Fruit fly (Drosophila melanogaster) whole organism, embryonic: ENCODE results near the gene CG14309.

ENCODE experiments used
- Adf1 ChIP-seq: fragments of 200-800 bp; sonication (Bioruptor generic); IDR thresholded peaks from 2 replicates; pipeline ENCODE4 v1.3.6; 2022; ENCODE audit warnings: missing biosample characterization, missing genetic modification characterization
- Bgb ChIP-seq: fragments of 200-800 bp; sonication (Bioruptor generic); IDR thresholded peaks from 2 replicates; pipeline ENCODE4 v1.3.6; 2022; ENCODE audit warnings: missing biosample characterization, missing genetic modification characterization; ENCODE audit not compliant: partially characterized antibody
- CG11723 ChIP-seq: fragments of 200-800 bp; sonication (Bioruptor generic); optimal IDR thresholded peaks from 2 replicates; lab custom pipeline; 2017; ENCODE audit warnings: missing biosample characterization, mild to moderate bottlenecking, missing genetic modification characterization
- CG12071 ChIP-seq: fragments of 200-800 bp; sonication (Bioruptor generic); optimal IDR thresholded peaks from 3 replicates; lab custom pipeline; 2018; ENCODE audit warnings: missing biosample characterization, mild to moderate bottlenecking, missing genetic modification characterization
- CG12155 ChIP-seq: fragments of 200-800 bp; sonication (Bioruptor generic); optimal IDR thresholded peaks from 3 replicates; lab custom pipeline; 2016; ENCODE audit warnings: missing biosample characterization, missing genetic modification characterization
- CG12299 ChIP-seq: fragments of 200-800 bp; sonication (Bioruptor generic); optimal IDR thresholded peaks from 2 replicates; lab custom pipeline; 2018; ENCODE audit warnings: missing biosample characterization, mild to moderate bottlenecking, missing genetic modification characterization
- CG13894 ChIP-seq: fragments of 200-800 bp; sonication (Bioruptor generic); optimal IDR thresholded peaks from 3 replicates; lab custom pipeline; 2018; ENCODE audit warnings: missing biosample characterization, mild to moderate bottlenecking, missing genetic modification characterization, moderate library complexity
- CG1602 ChIP-seq: fragments of 200-800 bp; sonication (Bioruptor generic); optimal IDR thresholded peaks from 3 replicates; lab custom pipeline; 2016; ENCODE audit warnings: missing biosample characterization, missing genetic modification characterization
- CG16815 ChIP-seq: fragments of 200-800 bp; sonication (Bioruptor generic); optimal IDR thresholded peaks from 3 replicates; lab custom pipeline; 2017; ENCODE audit warnings: missing biosample characterization, mild to moderate bottlenecking, missing genetic modification characterization
- CG17359 ChIP-seq: fragments of 200-800 bp; sonication (Bioruptor generic); optimal IDR thresholded peaks from 3 replicates; lab custom pipeline; 2018; ENCODE audit warnings: missing biosample characterization, mild to moderate bottlenecking, missing genetic modification characterization, moderate library complexity
- CG2120 ChIP-seq: fragments of 200-800 bp; sonication (Bioruptor generic); optimal IDR thresholded peaks from 3 replicates; lab custom pipeline; 2016; ENCODE audit warnings: missing biosample characterization, missing genetic modification characterization
- CG33557 ChIP-seq: fragments of 200-800 bp; sonication (Bioruptor generic); optimal IDR thresholded peaks from 2 replicates; lab custom pipeline; 2019; ENCODE audit warnings: missing biosample characterization, mild to moderate bottlenecking, missing genetic modification characterization, moderate library complexity
- CG4424 ChIP-seq: fragments of 200-800 bp; sonication (Bioruptor generic); optimal IDR thresholded peaks from 3 replicates; lab custom pipeline; 2016; ENCODE audit warnings: missing biosample characterization, missing genetic modification characterization
- CG7745 ChIP-seq: fragments of 200-800 bp; sonication (Bioruptor generic); optimal IDR thresholded peaks from 2 replicates; lab custom pipeline; 2018; ENCODE audit warnings: missing biosample characterization, mild to moderate bottlenecking, missing genetic modification characterization, moderate library complexity
- CG7987 ChIP-seq: fragments of 200-800 bp; sonication (Bioruptor generic); optimal IDR thresholded peaks from 2 replicates; lab custom pipeline; 2018; ENCODE audit warnings: missing biosample characterization, mild to moderate bottlenecking, missing genetic modification characterization, moderate library complexity
- CG9932 ChIP-seq: fragments of 200-800 bp; sonication (Bioruptor generic); IDR thresholded peaks from 2 replicates; pipeline ENCODE4 v1.3.6; 2022; ENCODE audit warnings: missing biosample characterization, missing genetic modification characterization
- Deaf1 ChIP-seq: fragments of 200-800 bp; optimal IDR thresholded peaks from 3 replicates; lab custom pipeline; 2019; ENCODE audit warnings: missing biosample characterization, mild to moderate bottlenecking, missing genetic modification characterization, moderate library complexity
- Eip74EF ChIP-seq, 2 experiments: fragments of 200-800 bp in 1 of 2; fragments of >200 bp in 1 of 2; sonication (Bioruptor generic) in 1 of 2; optimal IDR thresholded peaks; 2 replicates each; lab custom pipeline; 2017 to 2019; ENCODE audit warnings: missing biosample characterization in 2 of 2, missing genetic modification characterization in 2 of 2, mild to moderate bottlenecking in 1 of 2, moderate library complexity in 1 of 2
- Elba2 ChIP-seq: fragments of 200-800 bp; sonication (Bioruptor generic); optimal IDR thresholded peaks from 3 replicates; lab custom pipeline; 2016; ENCODE audit warnings: missing biosample characterization, missing genetic modification characterization
- HLH54F ChIP-seq: fragments of 200-800 bp; sonication (Bioruptor generic); optimal IDR thresholded peaks from 3 replicates; lab custom pipeline; 2016; ENCODE audit warnings: missing biosample characterization, missing genetic modification characterization
- Hmr ChIP-seq: fragments of 200-800 bp; sonication (Bioruptor generic); optimal IDR thresholded peaks from 3 replicates; lab custom pipeline; 2017; ENCODE audit warnings: mild to moderate bottlenecking, missing biosample characterization, missing genetic modification reagents, missing genetic modification characterization
- Lhr ChIP-seq: fragments of 200-800 bp; sonication (Bioruptor generic); optimal IDR thresholded peaks from 3 replicates; lab custom pipeline; 2017; ENCODE audit warnings: mild to moderate bottlenecking, missing biosample characterization, missing genetic modification reagents, missing genetic modification characterization
- Lim3 ChIP-seq: fragments of 200-800 bp; sonication (Bioruptor generic); IDR thresholded peaks from 2 replicates; pipeline ENCODE4 v1.3.6; 2022; ENCODE audit warnings: missing biosample characterization, missing genetic modification characterization
- MBD-R2 ChIP-seq: fragments of 200-800 bp; sonication (Bioruptor generic); IDR thresholded peaks from 2 replicates; pipeline ENCODE4 v1.3.6; 2022; ENCODE audit warnings: missing biosample characterization, missing genetic modification characterization
- Max ChIP-seq: fragments of 200-800 bp; sonication (Bioruptor generic); optimal IDR thresholded peaks from 2 replicates; lab custom pipeline; 2016; ENCODE audit warnings: missing biosample characterization, mild to moderate bottlenecking, missing genetic modification characterization
- Med ChIP-seq: fragments of 200-800 bp; sonication (Bioruptor generic); peaks from one replicate; lab custom pipeline; 2016; ENCODE audit warnings: missing biosample characterization, missing genetic modification characterization, mild to moderate bottlenecking, inconsistent platforms, moderate library complexity
- Nf-YC ChIP-seq: fragments of 200-800 bp; optimal IDR thresholded peaks from 3 replicates; lab custom pipeline; 2019; ENCODE audit warnings: missing biosample characterization, mild to moderate bottlenecking, missing genetic modification characterization, moderate library complexity
- PHDP ChIP-seq: fragments of 200-800 bp; sonication (Bioruptor generic); optimal IDR thresholded peaks from 3 replicates; lab custom pipeline; 2018; ENCODE audit warnings: missing biosample characterization, mild to moderate bottlenecking, missing genetic modification characterization, moderate library complexity
- Sin3A ChIP-seq: fragments of >200 bp; optimal IDR thresholded peaks from 2 replicates; lab custom pipeline; 2018
- Six4 ChIP-seq: fragments of 200-800 bp; sonication (Bioruptor generic); optimal IDR thresholded peaks from 2 replicates; lab custom pipeline; 2016; ENCODE audit warnings: missing biosample characterization, missing genetic modification characterization
- ap ChIP-seq: fragments of 200-800 bp; sonication (Bioruptor generic); IDR thresholded peaks from 2 replicates; pipeline ENCODE4 v1.3.6; 2022; ENCODE audit warnings: missing biosample characterization, missing genetic modification characterization
- az2 ChIP-seq: fragments of 200-800 bp; sonication (Bioruptor generic); optimal IDR thresholded peaks from 3 replicates; lab custom pipeline; 2016; ENCODE audit warnings: missing biosample characterization, missing genetic modification characterization
- bab2 ChIP-seq: fragments of 200-800 bp; sonication (Bioruptor generic); optimal IDR thresholded peaks from 2 replicates; lab custom pipeline; 2016; ENCODE audit warnings: missing biosample characterization, missing genetic modification characterization
- croc ChIP-seq: fragments of 200-800 bp; sonication (Bioruptor generic); conservative IDR thresholded peaks from 3 replicates; pipeline ENCODE4 v1.3.6; 2022; ENCODE audit warnings: missing biosample characterization, missing genetic modification characterization
- crol ChIP-seq: fragments of 200-800 bp; sonication (Bioruptor generic); IDR thresholded peaks from 2 replicates; pipeline ENCODE4 v1.3.6; 2022; ENCODE audit warnings: missing biosample characterization, missing genetic modification characterization
- cwo ChIP-seq: fragments of 200-800 bp; sonication (Bioruptor generic); optimal IDR thresholded peaks from 3 replicates; lab custom pipeline; 2017; ENCODE audit warnings: missing biosample characterization, missing genetic modification characterization, mild to moderate bottlenecking, moderate library complexity, missing genetic modification reagents
- gce ChIP-seq: fragments of 200-800 bp; sonication (Bioruptor generic); IDR thresholded peaks from 3 replicates; pipeline ENCODE4 v1.3.6; 2022; ENCODE audit warnings: missing biosample characterization, missing genetic modification characterization
- gem ChIP-seq: fragments of 200-800 bp; sonication (Bioruptor generic); optimal IDR thresholded peaks from 2 replicates; lab custom pipeline; 2019; ENCODE audit warnings: missing biosample characterization, mild to moderate bottlenecking, missing genetic modification characterization, moderate library complexity
- gro ChIP-seq: fragments of 200-800 bp; sonication (Bioruptor generic); optimal IDR thresholded peaks from 2 replicates; lab custom pipeline; 2016; ENCODE audit warnings: missing biosample characterization, missing genetic modification characterization
- hth ChIP-seq: fragments of >200 bp; optimal IDR thresholded peaks from 2 replicates; lab custom pipeline; 2017; ENCODE audit warnings: inconsistent platforms
- lola ChIP-seq, 3 experiments: fragments of >200 bp in 2 of 3; fragments of 200-800 bp in 1 of 3; sonication (Bioruptor generic) in 1 of 3; optimal IDR thresholded peaks; 2 replicates each; lab custom pipeline; 2017 to 2019; ENCODE audit warnings: missing biosample characterization in 3 of 3, missing genetic modification characterization in 3 of 3, mild to moderate bottlenecking in 1 of 3, moderate library complexity in 1 of 3
- ranshi ChIP-seq: fragments of 200-800 bp; sonication (Bioruptor generic); IDR thresholded peaks from 2 replicates; pipeline ENCODE4 v1.3.6; 2022; ENCODE audit warnings: missing biosample characterization, missing genetic modification characterization
- sens-2 ChIP-seq: fragments of 200-800 bp; sonication (Bioruptor generic); IDR thresholded peaks from 2 replicates; pipeline ENCODE4 v1.3.6; 2022; ENCODE audit warnings: missing biosample characterization, missing genetic modification characterization
- seq ChIP-seq: fragments of 200-800 bp; sonication (Bioruptor generic); IDR thresholded peaks from 2 replicates; pipeline ENCODE4 v1.3.6; 2022; ENCODE audit warnings: missing biosample characterization, missing genetic modification characterization
- sisA ChIP-seq: fragments of 200-800 bp; sonication (Bioruptor generic); IDR thresholded peaks from 2 replicates; pipeline ENCODE4 v1.3.6; 2022; ENCODE audit warnings: missing biosample characterization, missing genetic modification characterization
- sna ChIP-seq: fragments of 200-800 bp; sonication (Bioruptor generic); IDR thresholded peaks from 2 replicates; pipeline ENCODE4 v1.3.6; 2022; ENCODE audit warnings: missing biosample characterization, missing genetic modification characterization; ENCODE audit not compliant: partially characterized antibody
- tll ChIP-seq, 2 experiments: fragments of 200-800 bp in 1 of 2; fragments of >200 bp in 1 of 2; sonication (Bioruptor generic) in 1 of 2; optimal IDR thresholded peaks; 2 replicates each; lab custom pipeline; 2017 to 2019; ENCODE audit warnings: missing biosample characterization in 2 of 2, missing genetic modification characterization in 2 of 2, mild to moderate bottlenecking in 1 of 2, moderate library complexity in 1 of 2
- toy ChIP-seq: fragments of 200-800 bp; sonication (Bioruptor generic); IDR thresholded peaks from 2 replicates; pipeline ENCODE4 v1.3.6; 2022; ENCODE audit warnings: missing biosample characterization, missing genetic modification characterization
- trh ChIP-seq: fragments of 200-800 bp; sonication (Bioruptor generic); optimal IDR thresholded peaks from 2 replicates; lab custom pipeline; 2016; ENCODE audit warnings: missing biosample characterization, missing genetic modification characterization
- wdn ChIP-seq: fragments of 200-800 bp; sonication (Bioruptor generic); IDR thresholded peaks from 2 replicates; pipeline ENCODE4 v1.3.6; 2022; ENCODE audit warnings: missing biosample characterization, missing genetic modification characterization

CG14309 gene

DNA sequence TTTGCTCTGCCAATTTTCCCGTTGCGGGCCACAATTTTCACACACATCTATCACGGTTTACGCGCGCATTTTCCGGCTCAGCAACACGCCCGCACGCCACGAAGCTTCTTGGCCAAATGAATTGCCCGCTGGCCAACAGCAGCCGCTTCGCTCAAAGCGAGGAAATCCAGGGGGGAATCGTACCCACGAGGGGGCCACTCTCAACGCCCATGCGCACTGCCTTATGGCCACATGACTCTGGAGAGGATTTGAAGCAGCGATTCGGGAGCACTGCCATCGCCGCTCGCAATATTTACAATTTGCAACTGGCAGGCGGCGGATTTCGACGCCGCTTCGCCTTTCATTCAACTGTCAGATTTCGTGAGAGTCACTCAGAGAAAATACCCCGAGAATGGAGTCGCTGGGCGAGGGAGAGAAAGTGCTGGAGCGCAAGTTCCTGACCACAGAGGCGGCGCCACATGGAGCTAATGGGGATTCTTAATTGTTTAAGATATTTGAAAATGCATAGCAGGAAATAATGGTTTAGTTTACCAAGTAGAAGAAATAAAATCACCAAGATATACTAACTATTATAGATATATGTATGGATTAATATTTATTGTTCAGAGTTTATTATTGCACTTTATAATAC, 24.1 kb downstream of the CG14309 start, which contains the start of gene CG15803:
CG15803 (minus strand) TSS at position 99 of the 631 bp plus-strand sequence.
- TF ChIP-seq Sin3A (lab: Kevin White, UChicago): no peak
- 0 out of 2 replicates have a peak, but pooled peaks have one; percentile 19 for TF ChIP-seq Bgb (GFP tag; lab: Robert Waterston, UW)
- no peak for TF ChIP-seq lola (GFP tag; optimal IDR thresholded peaks at IDR 0.05; lab: Kevin White, UChicago)
- TF ChIP-seq Eip74EF (GFP tag; optimal IDR thresholded peaks at IDR 0.05; lab: Kevin White, UChicago): no peak
- TF ChIP-seq gce (GFP tag; lab: Robert Waterston, UW): no peak
- TF ChIP-seq Med (GFP tag; lab: Kevin White, UChicago): peak; percentile 67
- 0 out of 2 replicates have a peak, but pooled peaks have one; percentile 20 for TF ChIP-seq sisA (GFP tag; lab: Robert Waterston, UW)
- no peak for TF ChIP-seq Nf-YC
- TF ChIP-seq Lhr (GFP tag; lab: Kevin White, UChicago): no peak
- no peak for TF ChIP-seq ap (GFP tag; lab: Robert Waterston, UW)
- no peak for TF ChIP-seq CG33557 (GFP tag; lab: Kevin White, UChicago)
- no peak for TF ChIP-seq CG1602
- TF ChIP-seq cwo (GFP tag; lab: Kevin White, UChicago): no peak
- no peak for TF ChIP-seq trh
- 0 out of 2 replicates have a peak, but pooled peaks have one; percentile 5 for TF ChIP-seq MBD-R2 (GFP tag; lab: Robert Waterston, UW)
- no peak for TF ChIP-seq tll (GFP tag; optimal IDR thresholded peaks at IDR 0.05; lab: Kevin White, UChicago)
- no peak for TF ChIP-seq CG16815 (GFP tag; lab: Kevin White, UChicago)
- no peak for TF ChIP-seq bab2 (GFP tag; lab: Kevin White, UChicago)
- TF ChIP-seq Hmr (GFP tag; lab: Kevin White, UChicago): peak; percentile 25
- TF ChIP-seq CG11723: no peak
- peak; percentile 30 for TF ChIP-seq gem (tag; lab: Kevin White, UChicago)
- TF ChIP-seq HLH54F (GFP tag; lab: Kevin White, UChicago): no peak
- TF ChIP-seq CG7987 (GFP tag; lab: Kevin White, UChicago): no peak
- TF ChIP-seq CG12155 (GFP tag; lab: Kevin White, UChicago): no peak
- no peak for TF ChIP-seq CG12299 (tag; lab: Kevin White, UChicago)
- no peak for TF ChIP-seq Elba2 (GFP tag; lab: Kevin White, UChicago)
- TF ChIP-seq Lim3 (GFP tag; lab: Robert Waterston, UW): no peak
- TF ChIP-seq gro: no peak
- TF ChIP-seq croc: no peak
- peak; percentile 37; the same call in 1 of the 2 replicates for TF ChIP-seq CG9932
- TF ChIP-seq az2 (GFP tag; lab: Kevin White, UChicago): no peak
- TF ChIP-seq hth (lab: Kevin White, UChicago): no peak
- TF ChIP-seq wdn (GFP tag; lab: Robert Waterston, UW): no peak
- TF ChIP-seq CG12071: no peak
- no peak for TF ChIP-seq Six4 (GFP tag; lab: Kevin White, UChicago)
- peak; percentile 47; the same call in 1 of the 2 replicates for TF ChIP-seq Adf1
- TF ChIP-seq toy: 0 out of 2 replicates have a peak, but pooled peaks have one; percentile 8
- peak; percentile 48 for TF ChIP-seq CG2120 (GFP tag; lab: Kevin White, UChicago)
- no peak for TF ChIP-seq CG13894 (tag; lab: Kevin White, UChicago)
- no peak for TF ChIP-seq CG7745 (tag; lab: Kevin White, UChicago)
- TF ChIP-seq PHDP: no peak
- peak; percentile 10; the same call in 1 of the 2 replicates for TF ChIP-seq seq
- no peak for TF ChIP-seq CG17359
- TF ChIP-seq Deaf1 (tag; lab: Kevin White, UChicago): peak; percentile 78
- no peak for TF ChIP-seq Max (GFP tag; lab: Kevin White, UChicago)
- TF ChIP-seq CG4424 (GFP tag; lab: Kevin White, UChicago): no peak
- peak; percentile 68 for TF ChIP-seq crol (GFP tag; lab: Robert Waterston, UW)
- TF ChIP-seq sna (GFP tag; lab: Robert Waterston, UW): 0 out of 2 replicates have a peak, but pooled peaks have one; percentile 24
- TF ChIP-seq ranshi (GFP tag; lab: Robert Waterston, UW): no peak
- no peak for TF ChIP-seq sens-2 (GFP tag; lab: Robert Waterston, UW)
